Fruit fly (Drosophila melanogaster) whole organism, embryonic: ENCODE data around the gene CG9628.

Experiments
- BtbVII ChIP-seq: fragments of 200-800 bp; sonication (Bioruptor generic); optimal IDR thresholded peaks from 3 replicates; lab custom pipeline; 2017; ENCODE audit warnings: missing biosample characterization, mild to moderate bottlenecking, missing genetic modification characterization
- CG10321 ChIP-seq: fragments of 200-800 bp; sonication (Bioruptor generic); IDR thresholded peaks from 2 replicates; pipeline ENCODE4 v1.3.6; 2022; ENCODE audit warnings: missing biosample characterization, missing genetic modification characterization
- CG10654 ChIP-seq: fragments of 200-800 bp; sonication (Bioruptor generic); optimal IDR thresholded peaks from 2 replicates; lab custom pipeline; 2016; ENCODE audit warnings: missing biosample characterization, missing genetic modification characterization
- CG10979 ChIP-seq: fragments of 200-800 bp; sonication (Bioruptor generic); optimal IDR thresholded peaks from 2 replicates; lab custom pipeline; 2018; ENCODE audit warnings: missing biosample characterization, mild to moderate bottlenecking, missing genetic modification characterization, moderate library complexity
- CG11456 ChIP-seq: fragments of 200-800 bp; sonication (Bioruptor generic); IDR thresholded peaks from 3 replicates; pipeline ENCODE4 v1.3.6; 2022; ENCODE audit warnings: missing biosample characterization, missing genetic modification characterization
- CG11695 ChIP-seq: fragments of 200-800 bp; sonication (Bioruptor generic); IDR thresholded peaks from 3 replicates; pipeline ENCODE4 v1.3.6; 2022; ENCODE audit warnings: missing biosample characterization, missing genetic modification characterization
- CG12219 ChIP-seq: fragments of 200-800 bp; sonication (Bioruptor generic); optimal IDR thresholded peaks from 3 replicates; lab custom pipeline; 2018; ENCODE audit warnings: missing biosample characterization, mild to moderate bottlenecking, missing genetic modification characterization
- CG15011 ChIP-seq: fragments of 200-800 bp; sonication (Bioruptor generic); optimal IDR thresholded peaks from 3 replicates; lab custom pipeline; 2018; ENCODE audit warnings: missing biosample characterization, mild to moderate bottlenecking, missing genetic modification characterization
- CG16779 ChIP-seq: fragments of 200-800 bp; sonication (Bioruptor generic); IDR thresholded peaks from 2 replicates; pipeline ENCODE4 v1.3.6; 2022; ENCODE audit warnings: missing biosample characterization, missing genetic modification characterization
- CG17568 ChIP-seq: fragments of 200-800 bp; sonication (Bioruptor generic); optimal IDR thresholded peaks from 2 replicates; lab custom pipeline; 2018; ENCODE audit warnings: missing biosample characterization, mild to moderate bottlenecking, missing genetic modification characterization, moderate library complexity
- CG2129 ChIP-seq: fragments of 200-800 bp; sonication (Bioruptor generic); IDR thresholded peaks from 2 replicates; pipeline ENCODE4 v1.3.6; 2022; ENCODE audit warnings: missing biosample characterization, missing genetic modification characterization; ENCODE audit not compliant: partially characterized antibody
- CG2199 ChIP-seq: fragments of 200-800 bp; sonication (Bioruptor generic); IDR thresholded peaks from 3 replicates; pipeline ENCODE4 v1.3.6; 2022; ENCODE audit warnings: missing biosample characterization, missing genetic modification characterization
- CG32767 ChIP-seq: fragments of 200-800 bp; sonication (Bioruptor generic); IDR thresholded peaks from 2 replicates; pipeline ENCODE4 v1.3.6; 2022; ENCODE audit warnings: missing biosample characterization, missing genetic modification characterization
- CG32772 ChIP-seq: fragments of 200-800 bp; sonication (Bioruptor generic); IDR thresholded peaks from 2 replicates; pipeline ENCODE4 v1.3.6; 2022; ENCODE audit warnings: missing biosample characterization, missing genetic modification characterization
- CG42726 ChIP-seq: fragments of 200-800 bp; sonication (Bioruptor generic); IDR thresholded peaks from 2 replicates; pipeline ENCODE4 v1.3.6; 2022; ENCODE audit warnings: missing biosample characterization, missing genetic modification characterization; ENCODE audit not compliant: partially characterized antibody
- CG6175 ChIP-seq: fragments of 200-800 bp; sonication (Bioruptor generic); IDR thresholded peaks from 3 replicates; pipeline ENCODE4 v1.3.6; 2022; ENCODE audit warnings: missing biosample characterization, missing genetic modification characterization
- CG6683 ChIP-seq: fragments of 200-800 bp; sonication (Bioruptor generic); optimal IDR thresholded peaks from 2 replicates; lab custom pipeline; 2017; ENCODE audit warnings: missing biosample characterization, mild to moderate bottlenecking, missing genetic modification characterization, missing genetic modification reagents
- CG6689 ChIP-seq: fragments of 200-800 bp; sonication (Bioruptor generic); IDR thresholded peaks from 2 replicates; pipeline ENCODE4 v1.3.6; 2022; ENCODE audit warnings: missing biosample characterization, missing genetic modification characterization
- CG8478 ChIP-seq: fragments of >200 bp; optimal IDR thresholded peaks from 2 replicates; lab custom pipeline; 2018
- CG9437 ChIP-seq: fragments of 200-800 bp; sonication (Bioruptor generic); optimal IDR thresholded peaks from 2 replicates; lab custom pipeline; 2018; ENCODE audit warnings: missing biosample characterization, mild to moderate bottlenecking, missing genetic modification characterization
- CTCF ChIP-seq: fragments of 200-800 bp; sonication (Bioruptor generic); optimal IDR thresholded peaks from 2 replicates; lab custom pipeline; 2017; ENCODE audit warnings: missing biosample characterization, mild to moderate bottlenecking, missing genetic modification characterization, moderate library complexity
- Doc3 ChIP-seq: fragments of 200-800 bp; sonication (Bioruptor generic); IDR thresholded peaks from 3 replicates; pipeline ENCODE4 v1.3.6; 2022; ENCODE audit warnings: missing biosample characterization, missing genetic modification characterization; ENCODE audit not compliant: partially characterized antibody
- HmgZ ChIP-seq: fragments of 200-800 bp; sonication (Bioruptor generic); optimal IDR thresholded peaks from 2 replicates; lab custom pipeline; 2018; ENCODE audit warnings: missing biosample characterization, mild to moderate bottlenecking, missing genetic modification characterization
- Lhr ChIP-seq: fragments of 200-800 bp; sonication (Bioruptor generic); optimal IDR thresholded peaks from 3 replicates; lab custom pipeline; 2017; ENCODE audit warnings: mild to moderate bottlenecking, missing biosample characterization, missing genetic modification reagents, missing genetic modification characterization
- MBD-R2 ChIP-seq: fragments of 200-800 bp; sonication (Bioruptor generic); IDR thresholded peaks from 2 replicates; pipeline ENCODE4 v1.3.6; 2022; ENCODE audit warnings: missing biosample characterization, missing genetic modification characterization
- MESR4 ChIP-seq: fragments of 200-800 bp; sonication (Bioruptor generic); optimal IDR thresholded peaks from 2 replicates; lab custom pipeline; 2018; ENCODE audit warnings: missing biosample characterization, mild to moderate bottlenecking, missing genetic modification characterization, moderate library complexity
- MTF-1 ChIP-seq: fragments of 200-800 bp; sonication (Bioruptor generic); optimal IDR thresholded peaks from 2 replicates; lab custom pipeline; 2018; ENCODE audit warnings: missing biosample characterization, mild to moderate bottlenecking, missing genetic modification characterization, borderline replicate concordance
- NFAT ChIP-seq: fragments of 200-800 bp; sonication (Bioruptor generic); IDR thresholded peaks from 2 replicates; pipeline ENCODE4 v1.3.6; 2022; ENCODE audit warnings: missing biosample characterization, missing genetic modification characterization
- NfI ChIP-seq: fragments of 200-800 bp; sonication (Bioruptor generic); optimal IDR thresholded peaks from 3 replicates; lab custom pipeline; 2018; ENCODE audit warnings: missing biosample characterization, mild to moderate bottlenecking, missing genetic modification characterization, moderate library complexity
- Poxn ChIP-seq: fragments of 200-800 bp; sonication (Bioruptor generic); IDR thresholded peaks from 2 replicates; pipeline ENCODE4 v1.3.6; 2022; ENCODE audit warnings: missing biosample characterization, missing genetic modification characterization
- Rfx ChIP-seq: fragments of 200-800 bp; sonication (Bioruptor generic); IDR thresholded peaks from 2 replicates; pipeline ENCODE4 v1.3.6; 2022; ENCODE audit warnings: missing biosample characterization, missing genetic modification characterization
- Ssrp ChIP-seq: fragments of 200-800 bp; sonication (Bioruptor generic); optimal IDR thresholded peaks from 2 replicates; lab custom pipeline; 2018; ENCODE audit warnings: missing biosample characterization, mild to moderate bottlenecking, missing genetic modification characterization, moderate library complexity
- Stat92E ChIP-seq, 3 experiments: fragments of >200 bp in 2 of 3; fragments of 200-800 bp in 1 of 3; sonication (Bioruptor generic) in 1 of 3; optimal IDR thresholded peaks; 2 replicates each; lab custom pipeline; 2017 to 2019; ENCODE audit warnings: missing biosample characterization in 3 of 3, missing genetic modification characterization in 3 of 3, mild to moderate bottlenecking in 1 of 3, moderate library complexity in 1 of 3
- Taf1 ChIP-seq: fragments of 200-800 bp; sonication (Bioruptor generic); IDR thresholded peaks from 2 replicates; pipeline ENCODE4 v1.3.6; 2022; ENCODE audit warnings: missing biosample characterization, missing genetic modification characterization
- Usf ChIP-seq: fragments of 200-800 bp; sonication (Bioruptor generic); optimal IDR thresholded peaks from 2 replicates; lab custom pipeline; 2017; ENCODE audit warnings: missing genotype, missing biosample characterization, missing genetic modification characterization
- bbx ChIP-seq: fragments of 200-800 bp; sonication (Bioruptor generic); IDR thresholded peaks from 2 replicates; pipeline ENCODE4 v1.3.6; 2022; ENCODE audit warnings: missing biosample characterization, missing genetic modification characterization; ENCODE audit not compliant: partially characterized antibody
- bowl ChIP-seq: fragments of 200-800 bp; sonication (Bioruptor generic); IDR thresholded peaks from 2 replicates; pipeline ENCODE4 v1.3.6; 2022; ENCODE audit warnings: missing biosample characterization, missing genetic modification characterization
- cad ChIP-seq: fragments of >200 bp; optimal IDR thresholded peaks from 2 replicates; lab custom pipeline; 2017; ENCODE audit warnings: missing biosample characterization, missing genetic modification characterization
- chm ChIP-seq: fragments of 200-800 bp; sonication (Bioruptor generic); IDR thresholded peaks from 2 replicates; pipeline ENCODE4 v1.3.6; 2022; ENCODE audit warnings: missing biosample characterization, missing genetic modification characterization
- crp ChIP-seq, 2 experiments: fragments of 200-800 bp; sonication (Bioruptor generic); optimal IDR thresholded peaks; 2 replicates in 1 of 2; 3 replicates in 1 of 2; lab custom pipeline; 2017; ENCODE audit warnings: missing biosample characterization in 2 of 2, missing genetic modification characterization in 2 of 2, mild to moderate bottlenecking in 1 of 2, moderate library complexity in 1 of 2
- dimm ChIP-seq: fragments of 200-800 bp; sonication (Bioruptor generic); IDR thresholded peaks from 2 replicates; pipeline ENCODE4 v1.3.6; 2022; ENCODE audit warnings: missing biosample characterization, missing genetic modification characterization
- fd3F ChIP-seq: fragments of 200-800 bp; sonication (Bioruptor generic); optimal IDR thresholded peaks from 2 replicates; lab custom pipeline; 2018; ENCODE audit warnings: missing biosample characterization, mild to moderate bottlenecking, missing genetic modification characterization, moderate library complexity
- grau ChIP-seq: fragments of 200-800 bp; optimal IDR thresholded peaks from 3 replicates; lab custom pipeline; 2019; ENCODE audit warnings: missing biosample characterization, mild to moderate bottlenecking, missing genetic modification characterization, moderate library complexity
- ham ChIP-seq: fragments of 200-800 bp; sonication (Bioruptor generic); IDR thresholded peaks from 2 replicates; pipeline ENCODE4 v1.3.6; 2022; ENCODE audit warnings: missing biosample characterization, missing genetic modification characterization
- maf-S ChIP-seq: fragments of 200-800 bp; sonication (Bioruptor generic); optimal IDR thresholded peaks from 2 replicates; lab custom pipeline; 2016; ENCODE audit warnings: missing biosample characterization, missing genetic modification characterization
- onecut ChIP-seq: fragments of 200-800 bp; sonication (Bioruptor generic); IDR thresholded peaks from 2 replicates; pipeline ENCODE4 v1.3.6; 2022; ENCODE audit warnings: missing biosample characterization, missing genetic modification characterization
- pita ChIP-seq: fragments of 200-800 bp; sonication (Bioruptor generic); optimal IDR thresholded peaks from 2 replicates; lab custom pipeline; 2017; ENCODE audit warnings: missing biosample characterization, mild to moderate bottlenecking, missing genetic modification characterization
- pros ChIP-seq: fragments of 200-800 bp; sonication (Bioruptor generic); optimal IDR thresholded peaks from 3 replicates; lab custom pipeline; 2019; ENCODE audit warnings: missing biosample characterization, mild to moderate bottlenecking, missing genetic modification characterization, moderate library complexity
- row ChIP-seq: fragments of 200-800 bp; sonication (Bioruptor generic); IDR thresholded peaks from 3 replicates; pipeline ENCODE4 v1.3.6; 2022; ENCODE audit warnings: missing biosample characterization, missing genetic modification characterization
- scrt ChIP-seq: fragments of 200-800 bp; sonication (Bioruptor generic); optimal IDR thresholded peaks from 2 replicates; lab custom pipeline; 2018; ENCODE audit warnings: missing biosample characterization, mild to moderate bottlenecking, missing genetic modification characterization, moderate library complexity
- sens ChIP-seq: fragments of 200-800 bp; sonication (Bioruptor generic); peaks from one replicate; lab custom pipeline; 2016; ENCODE audit warnings: missing biosample characterization, missing genetic modification characterization
- slou ChIP-seq: fragments of 200-800 bp; sonication (Bioruptor generic); optimal IDR thresholded peaks from 3 replicates; lab custom pipeline; 2016; ENCODE audit warnings: missing biosample characterization, missing genetic modification characterization
- ttk ChIP-seq: fragments of 200-800 bp; sonication (Bioruptor generic); IDR thresholded peaks from 2 replicates; pipeline ENCODE4 v2.1.2; 2022; ENCODE audit warnings: missing biosample characterization, missing genetic modification characterization

The CG9628 gene

dm6 chr3L:14621464-14621863 is 1.1 kb upstream of the CG9628 start:
- TF ChIP-seq CG32767 (no peak), CG2129 (GFP tag; lab: Robert Waterston, UW) (no peak), NFAT (no peak), scrt (GFP tag; lab: Kevin White, UChicago) (no peak), CG11695 (GFP tag; lab: Robert Waterston, UW) (no peak), CG2199 (GFP tag; lab: Robert Waterston, UW) (peak; percentile 76; the same call in 1 of the 3 replicates), CG12219 (GFP tag; lab: Kevin White, UChicago) (no peak), Poxn (no peak), CG17568 (GFP tag; lab: Kevin White, UChicago) (no peak), CG6683 (GFP tag; lab: Kevin White, UChicago) (no peak), ttk (GFP tag; lab: Robert Waterston, UW) (no peak), BtbVII (GFP tag; lab: Kevin White, UChicago) (no peak), dimm (GFP tag; lab: Robert Waterston, UW) (no peak), CG10979 (tag; lab: Kevin White, UChicago) (no peak), cad (GFP tag; lab: Kevin White, UChicago) (no peak), Stat92E (GFP tag; optimal IDR thresholded peaks at IDR 0.05; lab: Kevin White, UChicago) (no peak), chm (GFP tag; lab: Robert Waterston, UW) (no peak), crp (GFP tag; optimal IDR thresholded peaks at IDR 0.05; lab: Kevin White, UChicago) (no peak), CG8478 (lab: Kevin White, UChicago) (no peak), Doc3 (GFP tag; lab: Robert Waterston, UW) (no peak), CG42726 (GFP tag; lab: Robert Waterston, UW) (peak; percentile 47; the same call in 1 of the 2 replicates), CTCF (GFP tag; lab: Kevin White, UChicago) (peak; percentile 83), Taf1 (GFP tag; lab: Robert Waterston, UW) (no peak), CG6689 (GFP tag; lab: Robert Waterston, UW) (no peak), slou (GFP tag; lab: Kevin White, UChicago) (no peak), sens (GFP tag; lab: Kevin White, UChicago) (no peak), CG10654 (GFP tag; lab: Kevin White, UChicago) (no peak), bowl (no peak), MBD-R2 (no peak), Usf (GFP tag; lab: Kevin White, UChicago) (no peak), CG16779 (no peak), NfI (GFP tag; lab: Kevin White, UChicago) (no peak), CG10321 (GFP tag; lab: Robert Waterston, UW) (no peak), pita (peak; percentile 71), bbx (GFP tag; lab: Robert Waterston, UW) (no peak), MESR4 (GFP tag; lab: Kevin White, UChicago) (no peak), Ssrp (tag; lab: Kevin White, UChicago) (no peak), MTF-1 (GFP tag; lab: Kevin White, UChicago) (no peak), ham (GFP tag; lab: Robert Waterston, UW) (no peak), pros (GFP tag; lab: Kevin White, UChicago) (no peak), onecut (no peak), CG32772 (no peak), Lhr (GFP tag; lab: Kevin White, UChicago) (peak; percentile 58), row (GFP tag; lab: Robert Waterston, UW) (no peak), Rfx (GFP tag; lab: Robert Waterston, UW) (peak; percentile 16; the same call in 1 of the 2 replicates), maf-S (no peak), CG11456 (GFP tag; lab: Robert Waterston, UW) (no peak), CG6175 (no peak), CG15011 (no peak), CG9437 (GFP tag; lab: Kevin White, UChicago) (no peak), HmgZ (tag; lab: Kevin White, UChicago) (peak; percentile 20), fd3F (GFP tag; lab: Kevin White, UChicago) (no peak), grau (tag; lab: Kevin White, UChicago) (no peak)
